Fruit fly (Drosophila melanogaster) whole organism, embryonic: ENCODE results near the gene Ugt301D1.

Experiments
- BEAF-32 ChIP-seq: fragments of 200-800 bp; sonication (Bioruptor generic); optimal IDR thresholded peaks from 3 replicates; lab custom pipeline; 2017; ENCODE audit warnings: missing biosample characterization, missing genetic modification characterization, mild to moderate bottlenecking, moderate library complexity, missing genetic modification reagents
- Blimp-1 ChIP-seq: fragments of 200-800 bp; sonication (Bioruptor generic); optimal IDR thresholded peaks from 3 replicates; lab custom pipeline; 2018; ENCODE audit warnings: missing biosample characterization, missing genetic modification characterization, mild to moderate bottlenecking, moderate library complexity, missing genetic modification reagents
- CG10274 ChIP-seq: fragments of 200-800 bp; sonication (Bioruptor generic); optimal IDR thresholded peaks from 3 replicates; lab custom pipeline; 2017; ENCODE audit warnings: missing biosample characterization, mild to moderate bottlenecking, missing genetic modification characterization
- CG13894 ChIP-seq: fragments of 200-800 bp; sonication (Bioruptor generic); optimal IDR thresholded peaks from 3 replicates; lab custom pipeline; 2018; ENCODE audit warnings: missing biosample characterization, mild to moderate bottlenecking, missing genetic modification characterization, moderate library complexity
- CG15011 ChIP-seq: fragments of 200-800 bp; sonication (Bioruptor generic); optimal IDR thresholded peaks from 3 replicates; lab custom pipeline; 2018; ENCODE audit warnings: missing biosample characterization, mild to moderate bottlenecking, missing genetic modification characterization
- CG16815 ChIP-seq: fragments of 200-800 bp; sonication (Bioruptor generic); optimal IDR thresholded peaks from 3 replicates; lab custom pipeline; 2017; ENCODE audit warnings: missing biosample characterization, mild to moderate bottlenecking, missing genetic modification characterization
- CG17186 ChIP-seq: fragments of 200-800 bp; sonication (Bioruptor generic); optimal IDR thresholded peaks from 3 replicates; lab custom pipeline; 2017; ENCODE audit warnings: missing biosample characterization, missing genetic modification reagents, missing genetic modification characterization
- CG18011 ChIP-seq: fragments of 200-800 bp; sonication (Bioruptor generic); optimal IDR thresholded peaks from 2 replicates; lab custom pipeline; 2017; ENCODE audit warnings: missing biosample characterization, missing genetic modification characterization, mild to moderate bottlenecking, moderate library complexity, missing genotype
- CG2120 ChIP-seq: fragments of 200-800 bp; sonication (Bioruptor generic); optimal IDR thresholded peaks from 3 replicates; lab custom pipeline; 2016; ENCODE audit warnings: missing biosample characterization, missing genetic modification characterization
- CG32532 ChIP-seq: fragments of 200-800 bp; sonication (Bioruptor generic); IDR thresholded peaks from 2 replicates; pipeline ENCODE4 v1.3.6; 2022; ENCODE audit warnings: missing biosample characterization, missing genetic modification characterization
- CG32772 ChIP-seq: fragments of 200-800 bp; sonication (Bioruptor generic); IDR thresholded peaks from 2 replicates; pipeline ENCODE4 v1.3.6; 2022; ENCODE audit warnings: missing biosample characterization, missing genetic modification characterization
- CG4424 ChIP-seq: fragments of 200-800 bp; sonication (Bioruptor generic); optimal IDR thresholded peaks from 3 replicates; lab custom pipeline; 2016; ENCODE audit warnings: missing biosample characterization, missing genetic modification characterization
- CG4617 ChIP-seq: fragments of 200-800 bp; sonication (Bioruptor generic); optimal IDR thresholded peaks from 3 replicates; lab custom pipeline; 2016; ENCODE audit warnings: missing biosample characterization, missing genetic modification characterization, borderline replicate concordance
- CG5180 ChIP-seq: fragments of 200-800 bp; sonication (Bioruptor generic); optimal IDR thresholded peaks from 3 replicates; lab custom pipeline; 2017; ENCODE audit warnings: missing biosample characterization, missing genetic modification characterization, mild to moderate bottlenecking, moderate library complexity, missing genetic modification reagents
- CG6689 ChIP-seq: fragments of 200-800 bp; sonication (Bioruptor generic); IDR thresholded peaks from 2 replicates; pipeline ENCODE4 v1.3.6; 2022; ENCODE audit warnings: missing biosample characterization, missing genetic modification characterization
- CG6791 ChIP-seq: fragments of 200-800 bp; sonication (Bioruptor generic); IDR thresholded peaks from 3 replicates; pipeline ENCODE4 v1.3.6; 2022; ENCODE audit warnings: missing biosample characterization, missing genetic modification characterization; ENCODE audit not compliant: partially characterized antibody
- CG6854 ChIP-seq: fragments of 200-800 bp; sonication (Bioruptor generic); optimal IDR thresholded peaks from 3 replicates; lab custom pipeline; 2017; ENCODE audit warnings: missing biosample characterization, mild to moderate bottlenecking, missing genetic modification characterization
- CG8089 ChIP-seq: fragments of 200-800 bp; sonication (Bioruptor generic); optimal IDR thresholded peaks from 3 replicates; lab custom pipeline; 2016; ENCODE audit warnings: missing biosample characterization, missing genetic modification characterization
- CTCF ChIP-seq: fragments of 200-800 bp; sonication (Bioruptor generic); optimal IDR thresholded peaks from 2 replicates; lab custom pipeline; 2017; ENCODE audit warnings: missing biosample characterization, mild to moderate bottlenecking, missing genetic modification characterization, moderate library complexity
- CoRest ChIP-seq: fragments of 200-800 bp; sonication (Bioruptor generic); optimal IDR thresholded peaks from 3 replicates; lab custom pipeline; 2018; ENCODE audit warnings: missing biosample characterization, mild to moderate bottlenecking, missing genetic modification characterization, moderate library complexity
- Deaf1 ChIP-seq: fragments of 200-800 bp; optimal IDR thresholded peaks from 3 replicates; lab custom pipeline; 2019; ENCODE audit warnings: missing biosample characterization, mild to moderate bottlenecking, missing genetic modification characterization, moderate library complexity
- E2f2 ChIP-seq: fragments of 200-800 bp; sonication (Bioruptor generic); IDR thresholded peaks from 2 replicates; pipeline ENCODE4 v1.3.6; 2022; ENCODE audit warnings: missing biosample characterization, missing genetic modification characterization
- Fer2 ChIP-seq: fragments of 200-800 bp; sonication (Bioruptor generic); optimal IDR thresholded peaks from 2 replicates; lab custom pipeline; 2018; ENCODE audit warnings: missing biosample characterization, mild to moderate bottlenecking, missing genetic modification characterization, moderate library complexity
- Fer3 ChIP-seq: fragments of 200-800 bp; sonication (Bioruptor generic); optimal IDR thresholded peaks from 2 replicates; lab custom pipeline; 2018; ENCODE audit warnings: missing biosample characterization, mild to moderate bottlenecking, missing genetic modification characterization, moderate library complexity
- Hmr ChIP-seq: fragments of 200-800 bp; sonication (Bioruptor generic); optimal IDR thresholded peaks from 3 replicates; lab custom pipeline; 2017; ENCODE audit warnings: mild to moderate bottlenecking, missing biosample characterization, missing genetic modification reagents, missing genetic modification characterization
- Hr39 ChIP-seq: fragments of >200 bp; optimal IDR thresholded peaks from 2 replicates; lab custom pipeline; 2017
- Jarid2 ChIP-seq: fragments of 200-800 bp; sonication (Bioruptor generic); optimal IDR thresholded peaks from 3 replicates; lab custom pipeline; 2017; ENCODE audit warnings: mild to moderate bottlenecking, missing biosample characterization, missing genetic modification reagents, missing genetic modification characterization
- Lhr ChIP-seq: fragments of 200-800 bp; sonication (Bioruptor generic); optimal IDR thresholded peaks from 3 replicates; lab custom pipeline; 2017; ENCODE audit warnings: mild to moderate bottlenecking, missing biosample characterization, missing genetic modification reagents, missing genetic modification characterization
- Lpt ChIP-seq: fragments of >200 bp; optimal IDR thresholded peaks from 2 replicates; lab custom pipeline; 2018; ENCODE audit warnings: missing biosample characterization, missing genetic modification characterization
- MESR4 ChIP-seq: fragments of 200-800 bp; sonication (Bioruptor generic); optimal IDR thresholded peaks from 2 replicates; lab custom pipeline; 2018; ENCODE audit warnings: missing biosample characterization, mild to moderate bottlenecking, missing genetic modification characterization, moderate library complexity
- ash1 ChIP-seq: fragments of 200-800 bp; sonication (Bioruptor generic); optimal IDR thresholded peaks from 2 replicates; lab custom pipeline; 2018; ENCODE audit warnings: missing biosample characterization, mild to moderate bottlenecking, missing genetic modification characterization
- ato ChIP-seq: fragments of 200-800 bp; sonication (Bioruptor generic); IDR thresholded peaks from 2 replicates; pipeline ENCODE4 v1.3.6; 2022; ENCODE audit warnings: missing biosample characterization, missing genetic modification characterization; ENCODE audit not compliant: partially characterized antibody
- chn ChIP-seq: fragments of 200-800 bp; sonication (Bioruptor generic); optimal IDR thresholded peaks from 2 replicates; lab custom pipeline; 2016; ENCODE audit warnings: missing biosample characterization, missing genetic modification characterization
- ci ChIP-seq: fragments of 200-800 bp; sonication (Bioruptor generic); IDR thresholded peaks from 3 replicates; pipeline ENCODE4 v1.3.6; 2022; ENCODE audit warnings: missing biosample characterization, missing genetic modification characterization
- gcm ChIP-seq: fragments of 200-800 bp; sonication (Bioruptor generic); optimal IDR thresholded peaks from 2 replicates; lab custom pipeline; 2019; ENCODE audit warnings: missing biosample characterization, mild to moderate bottlenecking, missing genetic modification characterization, moderate library complexity
- ham ChIP-seq: fragments of 200-800 bp; sonication (Bioruptor generic); IDR thresholded peaks from 2 replicates; pipeline ENCODE4 v1.3.6; 2022; ENCODE audit warnings: missing biosample characterization, missing genetic modification characterization
- ind ChIP-seq: fragments of 200-800 bp; sonication (Bioruptor generic); optimal IDR thresholded peaks from 3 replicates; lab custom pipeline; 2016; ENCODE audit warnings: missing biosample characterization, missing genetic modification characterization
- lab ChIP-seq: fragments of 200-800 bp; sonication (Bioruptor generic); optimal IDR thresholded peaks from 3 replicates; lab custom pipeline; 2017; ENCODE audit warnings: missing biosample characterization, missing genetic modification characterization, mild to moderate bottlenecking, moderate library complexity, missing genetic modification reagents
- lbe ChIP-seq: fragments of 200-800 bp; sonication (Bioruptor generic); optimal IDR thresholded peaks from 2 replicates; lab custom pipeline; 2016; ENCODE audit warnings: missing biosample characterization, mild to moderate bottlenecking, missing genetic modification characterization
- mirr ChIP-seq: fragments of 200-800 bp; sonication (Bioruptor generic); optimal IDR thresholded peaks from 3 replicates; lab custom pipeline; 2018; ENCODE audit warnings: missing biosample characterization, mild to moderate bottlenecking, missing genetic modification characterization
- pho ChIP-seq: fragments of 200-800 bp; sonication (Bioruptor generic); optimal IDR thresholded peaks from 2 replicates; lab custom pipeline; 2016; ENCODE audit warnings: missing biosample characterization, missing genetic modification characterization
- pita ChIP-seq: fragments of 200-800 bp; sonication (Bioruptor generic); optimal IDR thresholded peaks from 2 replicates; lab custom pipeline; 2017; ENCODE audit warnings: missing biosample characterization, mild to moderate bottlenecking, missing genetic modification characterization
- pzg ChIP-seq: fragments of 200-800 bp; sonication (Bioruptor generic); optimal IDR thresholded peaks from 3 replicates; lab custom pipeline; 2018; ENCODE audit warnings: missing biosample characterization, mild to moderate bottlenecking, missing genetic modification characterization, moderate library complexity
- sob ChIP-seq: fragments of 200-800 bp; sonication (Bioruptor generic); IDR thresholded peaks from 2 replicates; pipeline ENCODE4 v1.3.6; 2022; ENCODE audit warnings: missing biosample characterization, missing genetic modification characterization
- stwl ChIP-seq: fragments of 200-800 bp; sonication (Bioruptor generic); optimal IDR thresholded peaks from 3 replicates; lab custom pipeline; 2018; ENCODE audit warnings: missing biosample characterization, mild to moderate bottlenecking, missing genetic modification characterization, moderate library complexity
- unc-4 ChIP-seq: fragments of 200-800 bp; sonication (Bioruptor generic); IDR thresholded peaks from 2 replicates; pipeline ENCODE4 v1.3.6; 2022; ENCODE audit warnings: missing biosample characterization, missing genetic modification characterization; ENCODE audit not compliant: partially characterized antibody
- vfl ChIP-seq: fragments of 200-800 bp; sonication (Bioruptor generic); optimal IDR thresholded peaks from 2 replicates; lab custom pipeline; 2016; ENCODE audit warnings: missing biosample characterization, missing genetic modification characterization
- zen2 ChIP-seq: fragments of 200-800 bp; sonication (Bioruptor generic); IDR thresholded peaks from 3 replicates; pipeline ENCODE4 v1.3.6; 2022; ENCODE audit warnings: missing biosample characterization, missing genetic modification characterization; ENCODE audit not compliant: partially characterized antibody
- zf30C ChIP-seq: fragments of 200-800 bp; sonication (Bioruptor generic); optimal IDR thresholded peaks from 3 replicates; lab custom pipeline; 2018; ENCODE audit warnings: missing biosample characterization, mild to moderate bottlenecking, missing genetic modification characterization

Ugt301D1 gene

DNA sequence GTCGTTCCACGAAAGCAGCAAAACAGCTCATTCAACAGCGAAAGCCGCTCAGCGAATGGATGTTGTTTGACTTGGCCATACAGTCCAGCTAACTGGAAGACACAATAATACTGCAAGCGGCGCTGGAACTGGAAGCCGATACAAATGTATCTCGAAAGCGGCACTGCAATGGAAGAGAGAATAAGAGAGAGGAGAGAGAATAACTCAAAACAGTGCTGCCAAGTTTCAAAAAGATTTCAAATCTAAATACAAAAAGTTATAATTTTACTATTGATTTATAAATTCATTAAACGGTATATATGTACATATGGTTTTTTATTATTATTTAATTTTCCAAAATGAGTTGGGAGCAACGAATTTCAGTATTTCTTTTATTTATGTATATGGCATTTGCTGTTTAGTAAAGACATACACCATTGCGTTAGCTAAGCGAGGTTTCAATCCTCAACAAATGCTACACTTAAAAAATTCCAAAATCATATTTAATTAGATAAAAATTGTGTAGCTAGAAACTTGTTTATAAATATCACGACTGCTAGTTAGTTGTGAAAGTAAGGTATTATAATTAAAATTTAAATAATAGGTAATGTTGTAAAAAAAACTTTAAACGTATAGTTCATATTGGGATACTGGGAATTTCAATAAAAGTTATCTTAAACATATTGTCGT is 24.8 kb upstream of the Ugt301D1 start, which contains the start of gene CG10283 (continued):
- TF ChIP-seq sob (GFP tag; lab: Robert Waterston, UW) = peak; percentile 43; the same call in 1 of the 2 replicates
- no peak for TF ChIP-seq Hr39 (lab: Kevin White, UChicago)
- TF ChIP-seq BEAF-32 (GFP tag; lab: Kevin White, UChicago) = peak; percentile 40
- peak; percentile 65 for TF ChIP-seq ci (GFP tag; lab: Robert Waterston, UW)
- TF ChIP-seq gcm (GFP tag; lab: Kevin White, UChicago) = peak; percentile 14
- peak; percentile 47 for TF ChIP-seq CG2120 (GFP tag; lab: Kevin White, UChicago)
- TF ChIP-seq Deaf1 (tag; lab: Kevin White, UChicago) = peak; percentile 26
- no peak for TF ChIP-seq ham (GFP tag; lab: Robert Waterston, UW)
- TF ChIP-seq ash1 (GFP tag; lab: Kevin White, UChicago) = no peak
- peak; percentile 96 for TF ChIP-seq zf30C (GFP tag; lab: Kevin White, UChicago)
- peak; percentile 32 for TF ChIP-seq ind (GFP tag; lab: Kevin White, UChicago)
- no peak for TF ChIP-seq mirr (GFP tag; lab: Kevin White, UChicago)
- no peak for TF ChIP-seq CG8089 (GFP tag; lab: Kevin White, UChicago)
- peak; percentile 91 for TF ChIP-seq Jarid2 (GFP tag; lab: Kevin White, UChicago)
- TF ChIP-seq Fer3 (tag; lab: Kevin White, UChicago) = peak; percentile 3
- no peak for TF ChIP-seq Fer2 (tag; lab: Kevin White, UChicago)
- peak; percentile 61 for TF ChIP-seq stwl (tag; lab: Kevin White, UChicago)
- peak; percentile 18; the same call in 1 of the 3 replicates for TF ChIP-seq CG6791 (GFP tag; lab: Robert Waterston, UW)
- peak; percentile 44 for TF ChIP-seq CG5180 (GFP tag; lab: Kevin White, UChicago)
- no peak for TF ChIP-seq CG10274 (GFP tag; lab: Kevin White, UChicago)
- peak; percentile 23 for TF ChIP-seq CG4617 (GFP tag; lab: Kevin White, UChicago)
- peak; percentile 36 for TF ChIP-seq pzg (GFP tag; lab: Kevin White, UChicago)
- 0 out of 2 replicates have a peak, but pooled peaks have one; percentile 12 for TF ChIP-seq unc-4
- TF ChIP-seq Lpt (GFP tag; lab: Kevin White, UChicago) = no peak
- no peak; the same call in 1 of the 2 replicates for TF ChIP-seq CG32532 (GFP tag; lab: Robert Waterston, UW)
- no peak for TF ChIP-seq CG6854
- no peak for TF ChIP-seq chn (GFP tag; lab: Kevin White, UChicago)
- TF ChIP-seq pho = peak; percentile 29
- no peak for TF ChIP-seq ato
- TF ChIP-seq vfl = peak; percentile 20
- TF ChIP-seq CG18011 (GFP tag; lab: Kevin White, UChicago) = no peak
- peak; percentile 98 for TF ChIP-seq CG17186 (GFP tag; lab: Kevin White, UChicago)
- TF ChIP-seq CG6689 (GFP tag; lab: Robert Waterston, UW) = no peak
- TF ChIP-seq pita (GFP tag; lab: Kevin White, UChicago) = peak; percentile 85
- TF ChIP-seq CG15011 (GFP tag; lab: Kevin White, UChicago) = no peak
- peak; percentile 64 for TF ChIP-seq CTCF (GFP tag; lab: Kevin White, UChicago)
- no peak for TF ChIP-seq lab (GFP tag; lab: Kevin White, UChicago)
- peak; percentile 42 for TF ChIP-seq CG4424 (GFP tag; lab: Kevin White, UChicago)
- TF ChIP-seq zen2 (GFP tag; lab: Robert Waterston, UW) = no peak
- TF ChIP-seq Blimp-1 (GFP tag; lab: Kevin White, UChicago) = no peak
- peak; percentile 67 for TF ChIP-seq CoRest (tag; lab: Kevin White, UChicago)
- no peak for TF ChIP-seq lbe
- TF ChIP-seq MESR4 (GFP tag; lab: Kevin White, UChicago) = peak; percentile 17
- TF ChIP-seq E2f2 (GFP tag; lab: Robert Waterston, UW) = peak; percentile 81
- peak; percentile 33; the same call in 1 of the 2 replicates for TF ChIP-seq CG32772
- no peak for TF ChIP-seq CG13894 (tag; lab: Kevin White, UChicago)
- TF ChIP-seq Hmr = peak; percentile 10
- TF ChIP-seq Lhr (GFP tag; lab: Kevin White, UChicago) = peak; percentile 61
- TF ChIP-seq CG16815 (GFP tag; lab: Kevin White, UChicago) = peak; percentile 37
